Worm (Caenorhabditis elegans): ENCODE measurements around the gene fbxa-165.

ce11 chrII:1601507-1601906 is 14.8 kb downstream of the fbxa-165 start, which contains the start of gene bath-47:
- TF ChIP-seq ttx-3 (tag; optimal IDR thresholded peaks at IDR 0.05) (no peak), ama-1 (optimal IDR thresholded peaks at IDR 0.05) (no peak), nhr-11 (tag; optimal IDR thresholded peaks at IDR 0.05) (no peak), pha-2 (tag; optimal IDR thresholded peaks at IDR 0.05) (no peak), pha-4 (tag; optimal IDR thresholded peaks at IDR 0.05) (no peak), unc-42 (tag; optimal IDR thresholded peaks at IDR 0.05) (no peak)

Data from whole organism, late embryonic.